Worm (Caenorhabditis elegans): Measurements from ENCODE around the gene C11E4.8.

- TF ChIP-seq flt-1 (GFP tag; IDR thresholded peaks at IDR 0.05) (no peak), klf-2 (GFP tag; conservative IDR thresholded peaks at IDR 0.05) (no peak), cog-1 (tag; optimal IDR thresholded peaks at IDR 0.05) (no peak)
Measured at ce11 chrX:9585584-9586166, 34.6 kb upstream of the C11E4.8 start.
